Fruit fly (Drosophila melanogaster): ENCODE results near the gene CG13998.

DNA sequence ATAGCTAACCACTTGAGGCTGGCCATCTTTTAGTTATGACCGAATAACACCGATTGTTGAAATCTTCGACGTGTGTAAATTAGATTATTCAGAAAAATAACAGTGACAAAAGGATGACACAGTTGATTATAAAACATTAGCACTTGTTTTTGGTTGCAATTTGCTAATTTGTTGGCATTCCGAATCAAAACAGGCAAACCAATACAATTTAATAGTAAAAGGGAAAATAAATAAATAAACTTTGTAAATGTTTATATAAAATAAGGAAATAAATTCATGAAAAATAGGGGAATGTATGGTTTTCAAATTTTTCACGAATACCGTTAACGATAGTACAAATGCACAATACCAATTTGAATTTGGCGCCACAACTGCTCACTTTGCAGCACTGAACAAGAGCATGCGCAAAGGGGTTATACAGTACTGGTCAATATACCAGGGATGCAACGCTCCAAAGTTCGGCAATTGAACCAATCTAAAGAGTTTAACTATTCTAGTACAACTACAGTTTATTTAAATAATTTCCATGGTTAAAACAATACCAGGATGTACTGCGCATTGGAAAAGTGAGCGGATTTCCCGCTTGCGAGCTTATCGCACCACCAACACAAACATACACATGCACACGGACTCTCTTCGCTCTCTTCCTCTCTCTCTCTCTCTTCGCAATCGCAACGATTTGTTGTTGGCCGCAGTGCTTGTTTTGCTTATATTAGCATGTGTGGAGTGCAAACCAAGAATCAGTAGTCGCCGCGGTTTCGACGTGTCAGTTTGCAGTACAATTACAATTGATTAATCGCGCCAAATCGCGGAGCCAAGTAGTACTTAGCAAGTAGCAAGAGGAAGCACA, 13.2 kb downstream of the CG13998 start, which contains the start of the genes Sfp26Ad and Gpdh1:
- peak; percentile 73 for TF ChIP-seq CG4360 (GFP tag; IDR thresholded peaks at IDR 0.05)
- peak; percentile 54; the same call in 1 of the 2 replicates for TF ChIP-seq Ada2b (GFP tag; IDR thresholded peaks at IDR 0.05)
- TF ChIP-seq CG11398 (GFP tag; optimal IDR thresholded peaks at IDR 0.05): peak; percentile 12
- TF ChIP-seq ssp (GFP tag; IDR thresholded peaks at IDR 0.05): peak; percentile 54

All from whole organism, embryonic.